Worm (Caenorhabditis elegans) whole organism, L4 larva: ENCODE measurements around the gene H12I13.6.

Experiments
- D1046.2 ChIP-seq: fragments of 200-800 bp; sonication (Bioruptor generic); IDR thresholded peaks from 2 replicates; pipeline ENCODE4 v1.3.6; 2022; ENCODE audit warnings: missing genetic modification characterization, missing compliant biosample characterization
- F37D6.2 ChIP-seq: sonication (generic microtip); optimal IDR thresholded peaks from 2 replicates; lab custom pipeline; 2016; ENCODE audit warnings: mild to moderate bottlenecking, missing genetic modification characterization, missing compliant biosample characterization
- F49E8.2 ChIP-seq: sonication (generic microtip); optimal IDR thresholded peaks from 2 replicates; lab custom pipeline; 2016; ENCODE audit warnings: missing compliant biosample characterization, mild to moderate bottlenecking, missing genetic modification characterization, borderline replicate concordance
- R02D3.7 ChIP-seq: fragments of 150-350 bp; sonication (generic microtip); optimal IDR thresholded peaks from 3 replicates; lab custom pipeline; 2014; ENCODE audit warnings: missing biosample characterization, missing genetic modification characterization
- T20F7.1 ChIP-seq: fragments of 200-800 bp; sonication (Bioruptor generic); optimal IDR thresholded peaks from 2 replicates; lab custom pipeline; 2018; ENCODE audit warnings: mild to moderate bottlenecking, missing genetic modification characterization, missing compliant biosample characterization
- Y75B8A.6 ChIP-seq: fragments of 200-800 bp; sonication (Bioruptor generic); IDR thresholded peaks from 2 replicates; pipeline ENCODE4 v1.3.6; 2022; ENCODE audit warnings: missing genetic modification reagents, missing genetic modification characterization, missing compliant biosample characterization
- ZK337.2 ChIP-seq: fragments of 200-800 bp; sonication (Bioruptor generic); IDR thresholded peaks from 2 replicates; pipeline ENCODE4 v1.3.6; 2022; ENCODE audit warnings: missing genetic modification reagents, missing genetic modification characterization, missing compliant biosample characterization
- ZK546.5 ChIP-seq, 2 experiments: sonication (generic microtip); optimal IDR thresholded peaks; 2 replicates each; lab custom pipeline; 2017; ENCODE audit warnings: missing biosample characterization in 2 of 2, missing genetic modification characterization in 2 of 2
- aha-1 ChIP-seq: fragments of 150-350 bp; peaks from one replicate; lab custom pipeline; 2014; ENCODE audit warnings: missing biosample characterization, missing genetic modification characterization
- ceh-20 ChIP-seq: fragments of 200-800 bp; sonication (Bioruptor generic); IDR thresholded peaks from 2 replicates; pipeline ENCODE4 v1.3.6; 2022; ENCODE audit warnings: missing genetic modification reagents, missing genetic modification characterization, missing compliant biosample characterization
- ceh-28 ChIP-seq: fragments of 150-350 bp; optimal IDR thresholded peaks from 2 replicates; lab custom pipeline; 2014; ENCODE audit warnings: missing biosample characterization, missing genetic modification reagents, missing genetic modification characterization
- ces-1 ChIP-seq: fragments of 150-350 bp; sonication (generic microtip); optimal IDR thresholded peaks from 4 replicates; lab custom pipeline; 2014; ENCODE audit warnings: missing biosample characterization, missing genetic modification reagents, missing genetic modification characterization
- daf-12 ChIP-seq: fragments of 150-350 bp; optimal IDR thresholded peaks from 2 replicates; lab custom pipeline; 2014; ENCODE audit warnings: missing biosample characterization, missing genetic modification reagents, missing genetic modification characterization
- daf-16 ChIP-seq, 3 experiments: sonication (generic microtip); optimal IDR thresholded peaks; 2 replicates each; lab custom pipeline; 2016 to 2017; ENCODE audit warnings: missing genetic modification characterization in 3 of 3, missing genetic modification reagents in 3 of 3, mild to moderate bottlenecking in 2 of 3, missing compliant biosample characterization in 2 of 3, missing biosample characterization in 1 of 3, moderate library complexity in 1 of 3
- daf-19 ChIP-seq: fragments of 200-800 bp; sonication (Bioruptor generic); conservative IDR thresholded peaks from 2 replicates; pipeline ENCODE4 v1.3.6; 2022; ENCODE audit warnings: missing genetic modification characterization, missing compliant biosample characterization
- daf-8 ChIP-seq: fragments of 200-800 bp; sonication (Bioruptor generic); IDR thresholded peaks from 2 replicates; pipeline ENCODE4 v1.3.6; 2022; ENCODE audit warnings: missing genetic modification characterization, missing compliant biosample characterization
- duxl-1 ChIP-seq: sonication (generic microtip); optimal IDR thresholded peaks from 2 replicates; lab custom pipeline; 2016; ENCODE audit warnings: mild to moderate bottlenecking, missing genetic modification characterization, moderate library complexity, missing compliant biosample characterization; ENCODE audit not compliant: poor library complexity
- egl-27 ChIP-seq: sonication (generic microtip); optimal IDR thresholded peaks from 3 replicates; lab custom pipeline; 2017; ENCODE audit warnings: missing biosample characterization, missing genetic modification reagents, missing genetic modification characterization
- egl-43 ChIP-seq: fragments of 200-800 bp; sonication (Bioruptor generic); IDR thresholded peaks from 2 replicates; pipeline ENCODE4 v1.3.6; 2022; ENCODE audit warnings: missing genetic modification reagents, missing genetic modification characterization, missing compliant biosample characterization
- hlh-11 ChIP-seq: fragments of 200-800 bp; sonication (Bioruptor generic); optimal IDR thresholded peaks from 2 replicates; lab custom pipeline; 2018; ENCODE audit warnings: mild to moderate bottlenecking, missing genetic modification characterization, missing compliant biosample characterization
- jun-1 ChIP-seq: fragments of 150-350 bp; optimal IDR thresholded peaks from 2 replicates; lab custom pipeline; 2014; ENCODE audit warnings: missing biosample characterization, missing genetic modification reagents, missing genetic modification characterization
- lin-15B ChIP-seq: fragments of 150-350 bp; sonication (generic microtip); optimal IDR thresholded peaks from 3 replicates; lab custom pipeline; 2014; ENCODE audit warnings: missing biosample characterization, missing genetic modification characterization
- lin-38 ChIP-seq: fragments of 200-800 bp; sonication (Bioruptor generic); IDR thresholded peaks from 2 replicates; pipeline ENCODE4 v1.3.6; 2022; ENCODE audit warnings: missing genetic modification reagents, missing genetic modification characterization, missing compliant biosample characterization
- lin-39 ChIP-seq: fragments of 150-350 bp; optimal IDR thresholded peaks from 2 replicates; lab custom pipeline; 2014; ENCODE audit warnings: missing biosample characterization, missing genetic modification reagents, missing genetic modification characterization
- lsy-2 ChIP-seq, 2 experiments: fragments of 150-350 bp in 1 of 2; sonication (generic microtip) in 1 of 2; optimal IDR thresholded peaks; 2 replicates each; lab custom pipeline; 2014 to 2017; ENCODE audit warnings: missing biosample characterization in 2 of 2, missing genetic modification characterization in 2 of 2
- mes-2 ChIP-seq: sonication (generic microtip); optimal IDR thresholded peaks from 2 replicates; lab custom pipeline; 2016; ENCODE audit warnings: missing genotype, mild to moderate bottlenecking, missing genetic modification characterization, missing compliant biosample characterization; ENCODE audit not compliant: poor library complexity, severe bottlenecking
- mxl-3 ChIP-seq: fragments of 200-800 bp; sonication (Bioruptor generic); optimal IDR thresholded peaks from 2 replicates; lab custom pipeline; 2018; ENCODE audit warnings: mild to moderate bottlenecking, missing genetic modification characterization, missing compliant biosample characterization
- nhr-10 ChIP-seq: fragments of 150-350 bp; optimal IDR thresholded peaks from 2 replicates; lab custom pipeline; 2014; ENCODE audit warnings: missing biosample characterization, missing genetic modification characterization
- nhr-102 ChIP-seq: sonication (generic microtip); optimal IDR thresholded peaks from 2 replicates; lab custom pipeline; 2016; ENCODE audit warnings: mild to moderate bottlenecking, missing genetic modification characterization, moderate library complexity, missing compliant biosample characterization
- nhr-11 ChIP-seq: fragments of 150-350 bp; optimal IDR thresholded peaks from 2 replicates; lab custom pipeline; 2014; ENCODE audit warnings: missing biosample characterization, missing genetic modification characterization
- nhr-111 ChIP-seq: fragments of 200-800 bp; sonication (Bioruptor generic); optimal IDR thresholded peaks from 2 replicates; lab custom pipeline; 2018; ENCODE audit warnings: mild to moderate bottlenecking, missing genetic modification characterization, missing compliant biosample characterization
- nhr-237 ChIP-seq: sonication (generic microtip); optimal IDR thresholded peaks from 2 replicates; lab custom pipeline; 2017; ENCODE audit warnings: missing biosample characterization, missing genetic modification characterization
- nhr-42 ChIP-seq: fragments of 200-800 bp; sonication (Bioruptor generic); IDR thresholded peaks from 2 replicates; pipeline ENCODE4 v1.3.6; 2022; ENCODE audit warnings: missing genetic modification characterization, missing compliant biosample characterization
- nhr-76 ChIP-seq: fragments of 150-350 bp; optimal IDR thresholded peaks from 2 replicates; lab custom pipeline; 2014; ENCODE audit warnings: missing biosample characterization, missing genetic modification characterization
- nhr-77 ChIP-seq: fragments of 150-350 bp; optimal IDR thresholded peaks from 2 replicates; lab custom pipeline; 2014; ENCODE audit warnings: missing biosample characterization, missing genetic modification characterization
- php-3 ChIP-seq: fragments of 200-800 bp; sonication (Bioruptor generic); IDR thresholded peaks from 2 replicates; pipeline ENCODE4 v1.3.6; 2022; ENCODE audit warnings: missing genetic modification reagents, missing genetic modification characterization, missing compliant biosample characterization
- snpc-4 ChIP-seq: fragments of 150-350 bp; optimal IDR thresholded peaks from 2 replicates; lab custom pipeline; 2014; ENCODE audit warnings: missing biosample characterization, missing genetic modification characterization
- spr-3 ChIP-seq: fragments of 200-800 bp; sonication (Bioruptor generic); optimal IDR thresholded peaks from 2 replicates; lab custom pipeline; 2018; ENCODE audit warnings: mild to moderate bottlenecking, missing genetic modification characterization, missing compliant biosample characterization
- tag-97 ChIP-seq: fragments of 200-800 bp; sonication (Bioruptor generic); IDR thresholded peaks from 2 replicates; pipeline ENCODE4 v1.3.6; 2022; ENCODE audit warnings: missing genetic modification characterization, missing compliant biosample characterization
- unc-130 ChIP-seq: sonication (generic microtip); optimal IDR thresholded peaks from 2 replicates; lab custom pipeline; 2016; ENCODE audit warnings: missing genetic modification reagents, missing genetic modification characterization, missing compliant biosample characterization
- unc-62 ChIP-seq, 3 experiments: fragments of 150-350 bp in 1 of 3; sonication (generic microtip); optimal IDR thresholded peaks in 2 of 3; peaks in 1 of 3; 1 replicate in 1 of 3; 2 replicates in 2 of 3; lab custom pipeline; 2014 to 2017; ENCODE audit warnings: missing biosample characterization in 3 of 3, missing genetic modification characterization in 3 of 3, missing genetic modification reagents in 3 of 3, missing genotype in 1 of 3
- zip-2 ChIP-seq: fragments of 150-350 bp; optimal IDR thresholded peaks from 2 replicates; lab custom pipeline; 2014; ENCODE audit warnings: missing biosample characterization, missing genetic modification characterization
- ztf-7 ChIP-seq: fragments of 150-350 bp; optimal IDR thresholded peaks from 2 replicates; lab custom pipeline; 2014; ENCODE audit warnings: missing biosample characterization, missing genetic modification characterization

The H12I13.6 gene

DNA sequence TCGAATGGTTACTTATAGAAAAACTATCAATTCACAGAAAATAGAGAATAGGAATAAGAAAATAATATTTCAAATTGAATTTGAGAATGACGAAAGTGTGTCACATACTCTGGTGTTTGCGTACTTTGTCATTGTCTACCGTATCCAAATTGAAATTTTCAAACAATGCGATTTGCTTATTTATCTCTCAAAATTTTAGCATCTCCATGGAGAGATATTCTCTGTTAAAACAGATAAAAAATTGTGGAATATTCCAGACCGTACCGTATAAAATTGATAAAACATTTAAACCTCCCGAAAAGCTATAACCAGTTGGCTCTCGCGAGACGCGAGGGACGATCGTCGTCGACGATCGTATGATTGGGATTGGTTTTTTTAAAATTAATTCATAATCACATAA is 3.0 kb downstream of the H12I13.6 start, which contains the start of gene fbf-1:
Gene fbf-1 (minus strand): TSS at position 101 of the 400 bp plus-strand sequence.
- TF ChIP-seq ztf-7 (tag; lab: Kevin White, UChicago) (no peak), daf-19 (GFP tag; lab: Robert Waterston, UW) (no peak), ceh-28 (tag; lab: Kevin White, UChicago) (no peak), ces-1 (GFP tag; lab: Kevin White, UChicago) (no peak), nhr-42 (no peak), unc-62 (GFP tag; optimal IDR thresholded peaks at IDR 0.05 in 1 of 2; lab: Kevin White, UChicago) (no peak), unc-62 (tag; optimal IDR thresholded peaks at IDR 0.05; lab: Kevin White, UChicago) (no peak), nhr-102 (tag; lab: Kevin White, UChicago) (no peak), unc-130 (GFP tag; lab: Kevin White, UChicago) (no peak), D1046.2 (GFP tag; lab: Robert Waterston, UW) (no peak)

- TF ChIP-seq duxl-1 (tag; lab: Kevin White, UChicago) (no peak), lsy-2 (tag; optimal IDR thresholded peaks at IDR 0.05; lab: Kevin White, UChicago) (no peak), lin-38 (no peak), lin-15B (tag; lab: Kevin White, UChicago) (no peak), daf-8 (no peak), nhr-10 (tag; lab: Kevin White, UChicago) (no peak), nhr-42 (no peak), ceh-20 (GFP tag; lab: Robert Waterston, UW) (no peak), Y75B8A.6 (GFP tag; lab: Robert Waterston, UW) (no peak), D1046.2 (GFP tag; lab: Robert Waterston, UW) (no peak), nhr-237 (tag; lab: Kevin White, UChicago) (no peak), hlh-11 (tag; lab: Kevin White, UChicago) (no peak), daf-12 (tag; lab: Kevin White, UChicago) (no peak), nhr-76 (no peak), daf-19 (GFP tag; lab: Robert Waterston, UW) (no peak), spr-3 (GFP tag; lab: Kevin White, UChicago) (no peak)
Measured at ce11 chrII:6082620-6083019, 4.9 kb downstream of the H12I13.6 start, which contains the start of gene F21H12.3. Gene F21H12.3, plus strand, starts transcription at chrII:6082920.

DNA sequence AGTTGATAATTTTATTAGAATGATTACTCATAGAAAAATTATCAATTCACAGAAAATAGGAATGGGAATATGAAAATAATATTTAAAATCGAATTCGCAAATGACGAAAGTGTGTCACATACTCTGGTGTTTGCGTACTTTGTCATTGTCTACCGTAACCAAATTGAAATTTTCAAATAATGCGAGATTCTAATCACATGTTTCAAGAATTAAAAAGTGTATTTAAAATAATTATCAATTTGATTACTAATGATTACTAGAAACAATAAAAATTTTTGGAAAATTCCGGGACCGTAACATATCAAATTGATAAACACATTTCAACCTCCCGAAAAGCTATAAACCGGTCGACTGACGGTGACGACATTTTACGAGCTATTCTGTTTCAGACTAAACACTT is 13.7 kb downstream of the H12I13.6 start, which contains the start of the genes fbf-2 and nspg-3:
Gene fbf-2 (minus strand): TSS at position 101 of the 400 bp plus-strand sequence.
Gene nspg-3 (plus strand): TSS at position 388 of the 400 bp plus-strand sequence.
- TF ChIP-seq F49E8.2 (tag; lab: Kevin White, UChicago) (no peak), php-3 (GFP tag; lab: Robert Waterston, UW) (0 out of 2 replicates have a peak, but pooled peaks have one; percentile 15), daf-16 (GFP tag; optimal IDR thresholded peaks at IDR 0.05; lab: Kevin White, UChicago) (no peak), daf-16 (tag; optimal IDR thresholded peaks at IDR 0.05; lab: Kevin White, UChicago) (peak; percentile 35)

DNA sequence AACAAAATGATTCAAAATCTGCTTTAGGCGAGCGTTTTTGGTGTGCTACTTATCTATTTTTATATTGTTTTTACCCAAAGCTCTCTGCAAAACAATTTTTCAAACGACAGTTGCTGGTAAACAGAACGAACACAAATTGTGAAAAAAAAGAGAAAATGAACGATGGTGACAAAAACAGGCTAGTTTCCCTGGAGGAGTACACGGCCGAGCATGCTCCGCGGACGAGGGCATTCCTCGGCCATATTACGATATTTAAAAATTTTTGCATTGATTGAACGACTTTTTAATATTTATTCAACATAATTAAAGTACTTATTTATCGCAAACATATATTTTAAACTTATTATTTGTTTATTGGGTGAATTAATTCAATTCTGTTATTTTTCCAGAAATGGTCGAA is 19.7 kb downstream of the H12I13.6 start, which contains the start of the genes tpp-2 and rbbp-5:
Gene tpp-2 (minus strand): TSS at position 157 of the 400 bp plus-strand sequence.
Gene rbbp-5 (plus strand): TSS at position 390 of the 400 bp plus-strand sequence.
- TF ChIP-seq nhr-111 (GFP tag; lab: Kevin White, UChicago) (no peak), lin-39 (no peak), nhr-237 (tag; lab: Kevin White, UChicago) (no peak), daf-19 (GFP tag; lab: Robert Waterston, UW) (no peak), nhr-77 (no peak), aha-1 (tag; lab: Kevin White, UChicago) (peak; percentile 89), egl-43 (no peak), T20F7.1 (no peak), Y75B8A.6 (GFP tag; lab: Robert Waterston, UW) (no peak), F37D6.2 (tag; lab: Kevin White, UChicago) (no peak), daf-8 (no peak), snpc-4 (tag; lab: Kevin White, UChicago) (no peak), egl-27 (tag; lab: Kevin White, UChicago) (no peak), ces-1 (GFP tag; lab: Kevin White, UChicago) (no peak), nhr-11 (tag; lab: Kevin White, UChicago) (no peak), tag-97 (GFP tag; lab: Robert Waterston, UW) (no peak), mxl-3 (GFP tag; lab: Kevin White, UChicago) (peak; percentile 18), zip-2 (no peak), jun-1 (tag; lab: Kevin White, UChicago) (no peak), ZK546.5 (tag; optimal IDR thresholded peaks at IDR 0.05; lab: Kevin White, UChicago) (no peak), daf-16 (GFP tag; optimal IDR thresholded peaks at IDR 0.05; lab: Kevin White, UChicago) (peak in 1 of 2 experiments; percentile 61), daf-16 (tag; optimal IDR thresholded peaks at IDR 0.05; lab: Kevin White, UChicago) (peak; percentile 79), lsy-2 (tag; optimal IDR thresholded peaks at IDR 0.05; lab: Kevin White, UChicago) (peak in 1 of 2 experiments; percentile 70), R02D3.7 (tag; lab: Kevin White, UChicago) (no peak), ztf-7 (tag; lab: Kevin White, UChicago) (no peak), ZK337.2 (GFP tag; lab: Robert Waterston, UW) (peak; percentile 84), mes-2 (tag; lab: Kevin White, UChicago) (peak; percentile 97)
